Fruit fly (Drosophila melanogaster): Measurements from ENCODE around the gene CG8032.
A peak's percentile ranks its signal among the peaks of the same experiment; 100 is the strongest.

Gene CG8032

DNA sequence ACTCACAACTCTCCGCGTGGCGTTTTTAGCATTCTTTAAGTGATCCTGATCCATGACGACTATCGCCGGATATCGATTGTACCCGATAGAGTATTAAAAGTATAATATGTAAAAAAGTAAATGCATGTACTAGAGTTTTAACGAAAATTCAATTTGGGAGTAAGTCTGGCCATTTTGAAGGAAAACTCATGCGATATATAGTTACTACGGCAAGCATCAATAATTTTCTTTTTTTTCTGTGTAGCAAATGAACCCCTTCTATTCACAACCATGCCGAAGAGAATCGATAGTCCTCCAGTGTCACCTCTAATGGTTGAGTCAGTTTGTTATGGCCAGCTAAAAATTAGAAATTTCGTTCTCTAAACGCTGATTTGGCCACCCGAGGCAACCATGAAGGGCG, 11.2 kb upstream of the CG8032 start, which contains the start of the genes Sys1 and Dhod (continued):
- TF ChIP-seq CG32772 (GFP tag; IDR thresholded peaks at IDR 0.05) (peak; percentile 60), CG1647 (GFP tag; optimal IDR thresholded peaks at IDR 0.05) (peak; percentile 35), CoRest (tag; optimal IDR thresholded peaks at IDR 0.05) (peak; percentile 50), Abd-B (GFP tag; optimal IDR thresholded peaks at IDR 0.05) (peak; percentile 36), en (GFP tag; optimal IDR thresholded peaks at IDR 0.05) (no peak), CG10431 (GFP tag; optimal IDR thresholded peaks at IDR 0.05) (no peak), CG31441 (GFP tag; IDR thresholded peaks at IDR 0.05) (peak; percentile 45; the same call in 1 of the 2 replicates), dmrt99B (tag; optimal IDR thresholded peaks at IDR 0.05) (peak; percentile 28), Sin3A (optimal IDR thresholded peaks at IDR 0.05) (peak; percentile 45), CG13894 (tag; optimal IDR thresholded peaks at IDR 0.05) (peak; percentile 71), tin (GFP tag; optimal IDR thresholded peaks at IDR 0.05) (peak; percentile 63), jumu (GFP tag; optimal IDR thresholded peaks at IDR 0.05) (peak; percentile 77), tio (GFP tag; optimal IDR thresholded peaks at IDR 0.05) (no peak), Dek (tag; optimal IDR thresholded peaks at IDR 0.05) (peak; percentile 20), CG9437 (GFP tag; optimal IDR thresholded peaks at IDR 0.05) (peak; percentile 15), CG12299 (tag; optimal IDR thresholded peaks at IDR 0.05) (no peak), CG11696 (GFP tag; IDR thresholded peaks at IDR 0.05) (no peak), ci (GFP tag; IDR thresholded peaks at IDR 0.05) (peak; percentile 30; the same call in 1 of the 3 replicates), MESR4 (GFP tag; optimal IDR thresholded peaks at IDR 0.05) (peak; percentile 56), corto (GFP tag; optimal IDR thresholded peaks at IDR 0.05) (peak; percentile 60), CG15073 (GFP tag; optimal IDR thresholded peaks at IDR 0.05) (no peak), jing (GFP tag; optimal IDR thresholded peaks at IDR 0.05) (no peak), Eip74EF (GFP tag; optimal IDR thresholded peaks at IDR 0.05) (no peak), pzg (GFP tag; optimal IDR thresholded peaks at IDR 0.05) (peak; percentile 54), CG9215 (GFP tag; IDR thresholded peaks at IDR 0.05) (peak; percentile 64), Sox102F (GFP tag; optimal IDR thresholded peaks at IDR 0.05) (peak; percentile 62), CG17612 (GFP tag; IDR thresholded peaks at IDR 0.05) (no peak), bowl (GFP tag; IDR thresholded peaks at IDR 0.05) (no peak), CG8924 (tag; optimal IDR thresholded peaks at IDR 0.05) (peak; percentile 53), hkb (optimal IDR thresholded peaks at IDR 0.05) (no peak), hkb (GFP tag; IDR thresholded peaks at IDR 0.05) (peak; percentile 65; the same call in 1 of the 2 replicates), sob (GFP tag; IDR thresholded peaks at IDR 0.05) (peak; percentile 78), croc (GFP tag; conservative IDR thresholded peaks at IDR 0.05) (no peak), lilli (GFP tag; optimal IDR thresholded peaks at IDR 0.05) (peak; percentile 89), bbx (GFP tag; IDR thresholded peaks at IDR 0.05; ENCODE audit: partially characterized antibody) (peak; percentile 72), onecut (GFP tag; IDR thresholded peaks at IDR 0.05) (peak; percentile 44), CG10366 (GFP tag; IDR thresholded peaks at IDR 0.05) (peak; percentile 43; the same call in 1 of the 2 replicates), z (GFP tag; IDR thresholded peaks at IDR 0.05) (no peak), CG11456 (GFP tag; IDR thresholded peaks at IDR 0.05) (peak; percentile 67; the same call in 2 of the 3 replicates), CG30431 (GFP tag; optimal IDR thresholded peaks at IDR 0.05) (no peak), Lim3 (GFP tag; IDR thresholded peaks at IDR 0.05) (no peak), CG7839 (tag; optimal IDR thresholded peaks at IDR 0.05) (peak; percentile 59), B-H1 (GFP tag; IDR thresholded peaks at IDR 0.05) (peak; percentile 35; the same call in 1 of the 3 replicates), Hr78 (GFP tag; optimal IDR thresholded peaks at IDR 0.05) (no peak), Fer2 (tag; optimal IDR thresholded peaks at IDR 0.05) (no peak), sima (GFP tag; optimal IDR thresholded peaks at IDR 0.05) (no peak), Aef1 (GFP tag; IDR thresholded peaks at IDR 0.05) (0 out of 3 replicates have a peak, but pooled peaks have one; percentile 35), caup (GFP tag; optimal IDR thresholded peaks at IDR 0.05; ENCODE audit: severe bottlenecking) (peak; percentile 54), CHES-1-like (GFP tag; optimal IDR thresholded peaks at IDR 0.05) (peak; percentile 65), CG12071 (GFP tag; optimal IDR thresholded peaks at IDR 0.05) (no peak), Bdp1 (GFP tag; optimal IDR thresholded peaks at IDR 0.05) (peak; percentile 73)
